Worm (Caenorhabditis elegans) whole organism, L4 larva: ENCODE results near the gene F58A6.2.

Source experiments
- F10B5.3 ChIP-seq: sonication (generic microtip); optimal IDR thresholded peaks from 2 replicates; lab custom pipeline; 2016; ENCODE audit warnings: mild to moderate bottlenecking, missing genetic modification characterization, missing compliant biosample characterization
- R02D3.7 ChIP-seq: fragments of 150-350 bp; sonication (generic microtip); optimal IDR thresholded peaks from 3 replicates; lab custom pipeline; 2014; ENCODE audit warnings: missing biosample characterization, missing genetic modification characterization
- Y105C5A.15 ChIP-seq: fragments of 200-800 bp; sonication (Bioruptor generic); IDR thresholded peaks from 2 replicates; pipeline ENCODE4 v1.3.6; 2022; ENCODE audit warnings: missing genetic modification characterization, missing compliant biosample characterization
- Y5F2A.4 ChIP-seq: fragments of 200-800 bp; sonication (Bioruptor generic); optimal IDR thresholded peaks from 2 replicates; lab custom pipeline; 2018; ENCODE audit warnings: mild to moderate bottlenecking, missing genetic modification characterization, missing compliant biosample characterization
- aha-1 ChIP-seq: fragments of 150-350 bp; peaks from one replicate; lab custom pipeline; 2014; ENCODE audit warnings: missing biosample characterization, missing genetic modification characterization
- ama-1 ChIP-seq: fragments of 150-350 bp; optimal IDR thresholded peaks from 2 replicates; lab custom pipeline; 2014; ENCODE audit warnings: inconsistent platforms, mixed read lengths
- ceh-62 ChIP-seq: sonication (generic microtip); optimal IDR thresholded peaks from 2 replicates; lab custom pipeline; 2017; ENCODE audit warnings: missing biosample characterization, missing genetic modification characterization
- ceh-82 ChIP-seq: sonication (generic microtip); optimal IDR thresholded peaks from 2 replicates; lab custom pipeline; 2017; ENCODE audit warnings: missing biosample characterization, missing genetic modification characterization
- ctbp-1 ChIP-seq: fragments of 200-800 bp; sonication (Bioruptor generic); IDR thresholded peaks from 2 replicates; pipeline ENCODE4 v1.3.6; 2022; ENCODE audit warnings: missing genetic modification reagents, missing genetic modification characterization, missing compliant biosample characterization
- daf-12 ChIP-seq: fragments of 150-350 bp; optimal IDR thresholded peaks from 2 replicates; lab custom pipeline; 2014; ENCODE audit warnings: missing biosample characterization, missing genetic modification reagents, missing genetic modification characterization
- daf-16 ChIP-seq, 3 experiments: sonication (generic microtip); optimal IDR thresholded peaks; 2 replicates each; lab custom pipeline; 2016 to 2017; ENCODE audit warnings: missing genetic modification characterization in 3 of 3, missing genetic modification reagents in 3 of 3, mild to moderate bottlenecking in 2 of 3, missing compliant biosample characterization in 2 of 3, missing biosample characterization in 1 of 3, moderate library complexity in 1 of 3
- daf-8 ChIP-seq: fragments of 200-800 bp; sonication (Bioruptor generic); IDR thresholded peaks from 2 replicates; pipeline ENCODE4 v1.3.6; 2022; ENCODE audit warnings: missing genetic modification characterization, missing compliant biosample characterization
- dmd-6 ChIP-seq: fragments of 200-800 bp; sonication (Bioruptor generic); IDR thresholded peaks from 2 replicates; pipeline ENCODE4 v1.3.6; 2022; ENCODE audit warnings: missing genetic modification reagents, missing genetic modification characterization, missing compliant biosample characterization
- duxl-1 ChIP-seq: sonication (generic microtip); optimal IDR thresholded peaks from 2 replicates; lab custom pipeline; 2016; ENCODE audit warnings: mild to moderate bottlenecking, missing genetic modification characterization, moderate library complexity, missing compliant biosample characterization; ENCODE audit not compliant: poor library complexity
- dve-1 ChIP-seq: sonication (generic microtip); optimal IDR thresholded peaks from 2 replicates; lab custom pipeline; 2017; ENCODE audit warnings: antibody characterized with exemption, mild to moderate bottlenecking, missing genetic modification characterization, missing compliant biosample characterization; ENCODE audit not compliant: insufficient read depth
- fkh-10 ChIP-seq: fragments of 150-350 bp; optimal IDR thresholded peaks from 2 replicates; lab custom pipeline; 2014; ENCODE audit warnings: missing biosample characterization, missing genetic modification reagents, missing genetic modification characterization
- fos-1 ChIP-seq: fragments of 150-350 bp; optimal IDR thresholded peaks from 2 replicates; lab custom pipeline; 2014; ENCODE audit warnings: missing biosample characterization, missing genetic modification characterization
- hlh-11 ChIP-seq: fragments of 200-800 bp; sonication (Bioruptor generic); optimal IDR thresholded peaks from 2 replicates; lab custom pipeline; 2018; ENCODE audit warnings: mild to moderate bottlenecking, missing genetic modification characterization, missing compliant biosample characterization
- hlh-30 ChIP-seq: sonication (generic microtip); optimal IDR thresholded peaks from 2 replicates; lab custom pipeline; 2017; ENCODE audit warnings: antibody characterized with exemption, mild to moderate bottlenecking, missing genetic modification characterization, missing compliant biosample characterization; ENCODE audit not compliant: insufficient read depth
- lin-13 ChIP-seq: fragments of 150-350 bp; optimal IDR thresholded peaks from 2 replicates; lab custom pipeline; 2014; ENCODE audit warnings: missing biosample characterization, missing genetic modification reagents, missing genetic modification characterization
- lin-15B ChIP-seq: fragments of 150-350 bp; sonication (generic microtip); optimal IDR thresholded peaks from 3 replicates; lab custom pipeline; 2014; ENCODE audit warnings: missing biosample characterization, missing genetic modification characterization
- lin-29 ChIP-seq: fragments of 200-800 bp; sonication (Bioruptor generic); IDR thresholded peaks from 2 replicates; pipeline ENCODE4 v1.3.6; 2022; ENCODE audit warnings: missing genetic modification reagents, missing genetic modification characterization, missing compliant biosample characterization
- lin-38 ChIP-seq: fragments of 200-800 bp; sonication (Bioruptor generic); IDR thresholded peaks from 2 replicates; pipeline ENCODE4 v1.3.6; 2022; ENCODE audit warnings: missing genetic modification reagents, missing genetic modification characterization, missing compliant biosample characterization
- lir-3 ChIP-seq: sonication (generic microtip); optimal IDR thresholded peaks from 2 replicates; lab custom pipeline; 2016; ENCODE audit warnings: mild to moderate bottlenecking, missing genetic modification characterization, missing compliant biosample characterization
- madf-5 ChIP-seq, 2 experiments: fragments of 200-800 bp; sonication (Bioruptor generic); IDR thresholded peaks; 2 replicates each; pipeline ENCODE4 v1.3.6; 2022; ENCODE audit warnings: missing compliant biosample characterization in 2 of 2, missing genetic modification characterization in 2 of 2
- madf-9 ChIP-seq: fragments of 200-800 bp; sonication (Bioruptor generic); conservative IDR thresholded peaks from 2 replicates; pipeline ENCODE4 v1.3.6; 2022; ENCODE audit warnings: missing genetic modification reagents, missing genetic modification characterization, missing compliant biosample characterization
- mdt-29 ChIP-seq: fragments of 200-800 bp; sonication (Bioruptor generic); IDR thresholded peaks from 2 replicates; pipeline ENCODE4 v1.3.6; 2022; ENCODE audit warnings: missing genetic modification reagents, missing genetic modification characterization, missing compliant biosample characterization
- mep-1 ChIP-seq: fragments of 150-350 bp; sonication (generic microtip); optimal IDR thresholded peaks from 3 replicates; lab custom pipeline; 2014; ENCODE audit warnings: missing biosample characterization, missing genetic modification characterization
- mes-2 ChIP-seq: sonication (generic microtip); optimal IDR thresholded peaks from 2 replicates; lab custom pipeline; 2016; ENCODE audit warnings: missing genotype, mild to moderate bottlenecking, missing genetic modification characterization, missing compliant biosample characterization; ENCODE audit not compliant: poor library complexity, severe bottlenecking
- mxl-3 ChIP-seq: fragments of 200-800 bp; sonication (Bioruptor generic); optimal IDR thresholded peaks from 2 replicates; lab custom pipeline; 2018; ENCODE audit warnings: mild to moderate bottlenecking, missing genetic modification characterization, missing compliant biosample characterization
- nhr-102 ChIP-seq: sonication (generic microtip); optimal IDR thresholded peaks from 2 replicates; lab custom pipeline; 2016; ENCODE audit warnings: mild to moderate bottlenecking, missing genetic modification characterization, moderate library complexity, missing compliant biosample characterization
- nhr-11 ChIP-seq: fragments of 150-350 bp; optimal IDR thresholded peaks from 2 replicates; lab custom pipeline; 2014; ENCODE audit warnings: missing biosample characterization, missing genetic modification characterization
- nhr-237 ChIP-seq: sonication (generic microtip); optimal IDR thresholded peaks from 2 replicates; lab custom pipeline; 2017; ENCODE audit warnings: missing biosample characterization, missing genetic modification characterization
- nhr-25 ChIP-seq: sonication (generic microtip); optimal IDR thresholded peaks from 2 replicates; lab custom pipeline; 2017; ENCODE audit warnings: missing genetic modification characterization, mild to moderate bottlenecking, missing compliant biosample characterization, antibody characterized with exemption, moderate library complexity, borderline replicate concordance; ENCODE audit not compliant: insufficient read depth
- nhr-41 ChIP-seq: fragments of 200-800 bp; sonication (Bioruptor generic); IDR thresholded peaks from 2 replicates; pipeline ENCODE4 v1.3.6; 2022; ENCODE audit warnings: missing genetic modification reagents, missing genetic modification characterization, missing compliant biosample characterization
- nhr-48 ChIP-seq: sonication (generic microtip); optimal IDR thresholded peaks from 2 replicates; lab custom pipeline; 2016; ENCODE audit warnings: mild to moderate bottlenecking, missing genetic modification characterization, missing compliant biosample characterization
- nhr-6 ChIP-seq: fragments of 150-350 bp; optimal IDR thresholded peaks from 2 replicates; lab custom pipeline; 2014; ENCODE audit warnings: missing biosample characterization, missing genetic modification characterization
- php-3 ChIP-seq: fragments of 200-800 bp; sonication (Bioruptor generic); IDR thresholded peaks from 2 replicates; pipeline ENCODE4 v1.3.6; 2022; ENCODE audit warnings: missing genetic modification reagents, missing genetic modification characterization, missing compliant biosample characterization
- pqm-1 ChIP-seq: sonication (generic microtip); optimal IDR thresholded peaks from 2 replicates; lab custom pipeline; 2017; ENCODE audit warnings: missing biosample characterization, missing genetic modification characterization
- saeg-2 ChIP-seq: fragments of 200-800 bp; sonication (Bioruptor generic); IDR thresholded peaks from 2 replicates; pipeline ENCODE4 v1.3.6; 2022; ENCODE audit warnings: missing genetic modification reagents, missing genetic modification characterization, missing compliant biosample characterization
- sdz-12 ChIP-seq: fragments of 200-800 bp; sonication (Bioruptor generic); optimal IDR thresholded peaks from 2 replicates; lab custom pipeline; 2018; ENCODE audit warnings: mild to moderate bottlenecking, missing genetic modification characterization, missing compliant biosample characterization
- skn-1 ChIP-seq: fragments of 150-350 bp; optimal IDR thresholded peaks from 2 replicates; lab custom pipeline; 2014; ENCODE audit warnings: missing biosample characterization, missing genetic modification characterization
- tag-97 ChIP-seq: fragments of 200-800 bp; sonication (Bioruptor generic); IDR thresholded peaks from 2 replicates; pipeline ENCODE4 v1.3.6; 2022; ENCODE audit warnings: missing genetic modification characterization, missing compliant biosample characterization
- tra-1 ChIP-seq: fragments of 200-800 bp; sonication (Bioruptor generic); IDR thresholded peaks from 2 replicates; pipeline ENCODE4 v1.3.6; 2022; ENCODE audit warnings: missing genetic modification reagents, missing genetic modification characterization, missing compliant biosample characterization
- unc-39 ChIP-seq: sonication (generic microtip); optimal IDR thresholded peaks from 2 replicates; lab custom pipeline; 2017; ENCODE audit warnings: missing biosample characterization, missing genetic modification characterization
- unc-62 ChIP-seq, 3 experiments: fragments of 150-350 bp in 1 of 3; sonication (generic microtip); optimal IDR thresholded peaks in 2 of 3; peaks in 1 of 3; 1 replicate in 1 of 3; 2 replicates in 2 of 3; lab custom pipeline; 2014 to 2017; ENCODE audit warnings: missing biosample characterization in 3 of 3, missing genetic modification characterization in 3 of 3, missing genetic modification reagents in 3 of 3, missing genotype in 1 of 3
- vab-7 ChIP-seq: fragments of 200-800 bp; sonication (Bioruptor generic); IDR thresholded peaks from 2 replicates; pipeline ENCODE4 v1.3.6; 2022; ENCODE audit warnings: missing genetic modification reagents, missing genetic modification characterization, missing compliant biosample characterization
- zag-1 ChIP-seq: fragments of 150-350 bp; optimal IDR thresholded peaks from 2 replicates; lab custom pipeline; 2014; ENCODE audit warnings: missing biosample characterization, missing genetic modification characterization
- zfp-3 ChIP-seq: fragments of 200-800 bp; sonication (Bioruptor generic); conservative IDR thresholded peaks from 2 replicates; pipeline ENCODE4 v1.3.6; 2022; ENCODE audit warnings: missing genetic modification reagents, missing genetic modification characterization, missing compliant biosample characterization
- ztf-11 ChIP-seq: fragments of 150-350 bp; optimal IDR thresholded peaks from 2 replicates; lab custom pipeline; 2014; ENCODE audit warnings: missing biosample characterization, missing genetic modification characterization

Gene F58A6.2

DNA sequence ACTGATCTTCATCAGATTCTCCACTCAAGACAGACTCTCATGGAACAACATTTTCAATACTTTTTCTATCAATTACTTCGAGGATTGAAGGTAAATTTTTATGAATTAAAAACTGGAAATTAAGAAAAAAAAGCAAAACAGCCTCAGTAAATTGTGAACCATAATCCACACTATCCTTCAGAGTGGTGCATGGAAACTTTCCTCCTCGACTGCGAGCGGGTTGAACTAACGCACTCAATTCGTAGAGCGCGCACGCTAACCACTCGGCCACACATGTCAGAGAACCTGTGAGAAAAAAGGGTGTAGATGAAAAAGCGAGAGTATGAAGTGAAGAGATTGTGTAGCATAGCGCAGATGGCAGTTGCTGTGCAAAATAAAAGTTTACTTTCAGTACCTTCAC is 31.5 kb upstream of the F58A6.2 start (continued):
- TF ChIP-seq hlh-30 (tag; lab: Kevin White, UChicago) (peak; percentile 70), R02D3.7 (tag; lab: Kevin White, UChicago) (peak; percentile 4), hlh-11 (tag; lab: Kevin White, UChicago) (no peak), nhr-102 (tag; lab: Kevin White, UChicago) (peak; percentile 82), lir-3 (peak; percentile 78), skn-1 (tag; lab: Kevin White, UChicago) (no peak), ztf-11 (tag; lab: Kevin White, UChicago) (no peak), nhr-48 (tag; lab: Kevin White, UChicago) (peak; percentile 80), nhr-41 (GFP tag; lab: Robert Waterston, UW) (peak; percentile 96), Y5F2A.4 (peak; percentile 75), mes-2 (tag; lab: Kevin White, UChicago) (peak; percentile 92), zfp-3 (peak; percentile 66; the same call in 1 of the 2 replicates), pqm-1 (tag; lab: Kevin White, UChicago) (no peak), zag-1 (no peak), lin-29 (GFP tag; lab: Robert Waterston, UW) (peak; percentile 65), Y105C5A.15 (GFP tag; lab: Robert Waterston, UW) (peak; percentile 76; the same call in 1 of the 2 replicates), dmd-6 (GFP tag; lab: Robert Waterston, UW) (peak; percentile 82), ctbp-1 (GFP tag; lab: Robert Waterston, UW) (peak; percentile 89), lin-13 (GFP tag; lab: Kevin White, UChicago) (peak; percentile 48), lin-38 (GFP tag; lab: Robert Waterston, UW) (no peak; the same call in none of the 2 replicates), php-3 (GFP tag; lab: Robert Waterston, UW) (peak; percentile 58; the same call in 1 of the 2 replicates), daf-8 (GFP tag; lab: Robert Waterston, UW) (no peak), F10B5.3 (tag; lab: Kevin White, UChicago) (peak; percentile 60), madf-9 (GFP tag; lab: Robert Waterston, UW) (no peak; the same call in 1 of the 2 replicates), ceh-82 (tag; lab: Kevin White, UChicago) (no peak), nhr-237 (tag; lab: Kevin White, UChicago) (no peak), nhr-6 (tag; lab: Kevin White, UChicago) (peak; percentile 62), ama-1 (lab: Kevin White, UChicago) (no peak), mep-1 (peak; percentile 72), tra-1 (GFP tag; lab: Robert Waterston, UW) (peak; percentile 87), daf-12 (tag; lab: Kevin White, UChicago) (no peak), saeg-2 (GFP tag; lab: Robert Waterston, UW) (0 out of 2 replicates have a peak, but pooled peaks have one; percentile 59), vab-7 (GFP tag; lab: Robert Waterston, UW) (peak; percentile 91), nhr-11 (tag; lab: Kevin White, UChicago) (peak; percentile 55), lin-15B (tag; lab: Kevin White, UChicago) (no peak), fkh-10 (peak; percentile 0), aha-1 (tag; lab: Kevin White, UChicago) (peak; percentile 99), daf-16 (GFP tag; optimal IDR thresholded peaks at IDR 0.05; lab: Kevin White, UChicago) (peak in 1 of 2 experiments; percentile 94), daf-16 (tag; optimal IDR thresholded peaks at IDR 0.05; lab: Kevin White, UChicago) (peak; percentile 78), tag-97 (GFP tag; lab: Robert Waterston, UW) (no peak), duxl-1 (peak; percentile 85), ceh-62 (tag; lab: Kevin White, UChicago) (no peak), nhr-25 (no peak), fos-1 (tag; lab: Kevin White, UChicago) (no peak), mxl-3 (GFP tag; lab: Kevin White, UChicago) (peak; percentile 69), unc-39 (no peak), dve-1 (tag; lab: Kevin White, UChicago) (peak; percentile 72), madf-5 (GFP tag; IDR thresholded peaks at IDR 0.05; lab: Robert Waterston, UW) (peak; percentile 83 to 84; a peak in 3 of 4 replicates), unc-62 (GFP tag; optimal IDR thresholded peaks at IDR 0.05 in 1 of 2; lab: Kevin White, UChicago) (peak in 1 of 2 experiments; percentile 82), unc-62 (tag; optimal IDR thresholded peaks at IDR 0.05; lab: Kevin White, UChicago) (no peak), sdz-12 (GFP tag; lab: Kevin White, UChicago) (peak; percentile 77), mdt-29 (peak; percentile 59)
